Fruit fly (Drosophila melanogaster): ENCODE data around the gene Dsk.
A peak's percentile ranks its signal among the peaks of the same experiment; 100 is the strongest.

The Dsk gene

DNA sequence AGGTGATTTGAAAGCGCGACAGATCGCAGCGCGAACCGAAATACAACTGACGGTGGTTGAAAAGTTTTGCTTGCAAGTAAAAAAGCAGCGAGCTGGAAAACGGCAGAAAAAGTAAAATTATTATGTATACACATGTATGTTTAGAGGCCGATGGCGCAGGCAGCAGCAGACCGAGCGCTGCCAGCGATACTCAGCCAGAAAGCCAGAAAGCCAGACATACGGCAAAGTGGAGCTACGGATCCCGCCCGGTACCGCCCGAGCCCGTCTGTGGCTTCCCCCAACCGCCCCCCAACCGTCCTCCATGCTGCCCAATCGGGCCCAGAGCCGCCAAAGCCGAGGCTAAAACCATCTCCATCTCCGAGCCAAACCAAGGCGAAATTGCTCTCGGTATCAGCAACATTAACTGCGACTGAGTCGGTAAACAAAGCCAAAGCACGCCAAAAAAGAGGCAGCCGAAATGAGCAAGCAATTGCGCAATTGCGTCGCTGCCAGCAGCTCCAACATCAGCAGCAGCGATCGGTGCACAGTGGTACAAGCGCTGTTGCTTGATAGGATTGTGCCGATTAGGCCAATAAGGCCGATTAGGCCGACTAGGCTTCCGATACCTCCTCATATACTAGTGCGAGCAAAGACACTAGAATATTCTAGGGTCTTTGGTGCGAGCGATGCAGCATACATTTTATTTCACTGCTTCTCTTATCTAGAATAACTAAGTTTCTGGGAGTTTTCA lies 25.4 kb upstream of the Dsk start, which contains the start of gene CG14636 (continued):
- TF ChIP-seq CG17568 (GFP tag; optimal IDR thresholded peaks at IDR 0.05) (peak; percentile 7), CG12744 (GFP tag; optimal IDR thresholded peaks at IDR 0.05) (peak; percentile 35), CG13894 (tag; optimal IDR thresholded peaks at IDR 0.05) (no peak), NFAT (GFP tag; IDR thresholded peaks at IDR 0.05) (peak; percentile 67), CG4854 (GFP tag; optimal IDR thresholded peaks at IDR 0.05) (peak; percentile 4), stwl (tag; optimal IDR thresholded peaks at IDR 0.05) (no peak), CG12299 (tag; optimal IDR thresholded peaks at IDR 0.05) (no peak), zen2 (GFP tag; IDR thresholded peaks at IDR 0.05; ENCODE audit: partially characterized antibody) (no peak), inv (GFP tag; IDR thresholded peaks at IDR 0.05; ENCODE audit: partially characterized antibody) (no peak; the same call in 1 of the 2 replicates), usp (GFP tag; optimal IDR thresholded peaks at IDR 0.05) (no peak), CG11504 (tag; optimal IDR thresholded peaks at IDR 0.05) (peak; percentile 83), Doc2 (GFP tag; IDR thresholded peaks at IDR 0.05) (no peak), ro (GFP tag; IDR thresholded peaks at IDR 0.05) (peak; percentile 47; the same call in 1 of the 2 replicates), Adf1 (GFP tag; IDR thresholded peaks at IDR 0.05) (peak; percentile 85), esg (GFP tag; conservative IDR thresholded peaks at IDR 0.05) (peak; percentile 77), gcm (GFP tag; optimal IDR thresholded peaks at IDR 0.05) (peak; percentile 12), CG13624 (GFP tag; optimal IDR thresholded peaks at IDR 0.05) (peak; percentile 78), sqz (GFP tag; optimal IDR thresholded peaks at IDR 0.05) (peak; percentile 28), grau (tag; optimal IDR thresholded peaks at IDR 0.05) (peak; percentile 75), D19A (tag; optimal IDR thresholded peaks at IDR 0.05) (peak; percentile 33), CG42726 (GFP tag; IDR thresholded peaks at IDR 0.05; ENCODE audit: partially characterized antibody) (no peak), Ssrp (tag; optimal IDR thresholded peaks at IDR 0.05) (peak; percentile 22), tup (GFP tag; optimal IDR thresholded peaks at IDR 0.05) (no peak), CG4404 (GFP tag; IDR thresholded peaks at IDR 0.05) (peak; percentile 46; the same call in 1 of the 2 replicates), pita (GFP tag; optimal IDR thresholded peaks at IDR 0.05) (no peak), Sry-β (GFP tag; optimal IDR thresholded peaks at IDR 0.05) (no peak), onecut (GFP tag; IDR thresholded peaks at IDR 0.05) (peak; percentile 56), CG13296 (GFP tag; optimal IDR thresholded peaks at IDR 0.05) (peak; percentile 80), CG17186 (GFP tag; optimal IDR thresholded peaks at IDR 0.05) (no peak), CG3726 (GFP tag; IDR thresholded peaks at IDR 0.05) (peak; percentile 77), ash1 (GFP tag; optimal IDR thresholded peaks at IDR 0.05) (no peak), HLH54F (GFP tag; optimal IDR thresholded peaks at IDR 0.05) (peak; percentile 66), CG6654 (GFP tag; optimal IDR thresholded peaks at IDR 0.05) (no peak), CG1602 (GFP tag; optimal IDR thresholded peaks at IDR 0.05) (peak; percentile 46), lab (GFP tag; optimal IDR thresholded peaks at IDR 0.05) (peak; percentile 88), hbn (GFP tag; IDR thresholded peaks at IDR 0.05; ENCODE audit: partially characterized antibody) (no peak), Bteb2 (GFP tag; optimal IDR thresholded peaks at IDR 0.05) (peak; percentile 50), CG18764 (GFP tag; optimal IDR thresholded peaks at IDR 0.05) (no peak), CG8290 (GFP tag; optimal IDR thresholded peaks at IDR 0.05) (no peak), CG8290 (tag; optimal IDR thresholded peaks at IDR 0.05) (peak in 1 of 2 experiments; percentile 62), ems (GFP tag; optimal IDR thresholded peaks at IDR 0.05) (peak; percentile 49), Hsf (GFP tag; optimal IDR thresholded peaks at IDR 0.05) (peak; percentile 72), gce (GFP tag; IDR thresholded peaks at IDR 0.05) (peak; percentile 13; the same call in 1 of the 3 replicates), CG4424 (GFP tag; optimal IDR thresholded peaks at IDR 0.05) (peak; percentile 47), Ptx1 (GFP tag; IDR thresholded peaks at IDR 0.05) (peak; percentile 89), row (GFP tag; IDR thresholded peaks at IDR 0.05) (peak; percentile 90), corto (GFP tag; optimal IDR thresholded peaks at IDR 0.05) (no peak), mam (GFP tag; optimal IDR thresholded peaks at IDR 0.05) (peak; percentile 73), rib (GFP tag; IDR thresholded peaks at IDR 0.05) (peak; percentile 75; the same call in 1 of the 2 replicates), CG7271 (tag; optimal IDR thresholded peaks at IDR 0.05) (no peak)

Data from whole organism, embryonic.